Worm (Caenorhabditis elegans): Measurements from ENCODE around the gene F48E8.4.

DNA sequence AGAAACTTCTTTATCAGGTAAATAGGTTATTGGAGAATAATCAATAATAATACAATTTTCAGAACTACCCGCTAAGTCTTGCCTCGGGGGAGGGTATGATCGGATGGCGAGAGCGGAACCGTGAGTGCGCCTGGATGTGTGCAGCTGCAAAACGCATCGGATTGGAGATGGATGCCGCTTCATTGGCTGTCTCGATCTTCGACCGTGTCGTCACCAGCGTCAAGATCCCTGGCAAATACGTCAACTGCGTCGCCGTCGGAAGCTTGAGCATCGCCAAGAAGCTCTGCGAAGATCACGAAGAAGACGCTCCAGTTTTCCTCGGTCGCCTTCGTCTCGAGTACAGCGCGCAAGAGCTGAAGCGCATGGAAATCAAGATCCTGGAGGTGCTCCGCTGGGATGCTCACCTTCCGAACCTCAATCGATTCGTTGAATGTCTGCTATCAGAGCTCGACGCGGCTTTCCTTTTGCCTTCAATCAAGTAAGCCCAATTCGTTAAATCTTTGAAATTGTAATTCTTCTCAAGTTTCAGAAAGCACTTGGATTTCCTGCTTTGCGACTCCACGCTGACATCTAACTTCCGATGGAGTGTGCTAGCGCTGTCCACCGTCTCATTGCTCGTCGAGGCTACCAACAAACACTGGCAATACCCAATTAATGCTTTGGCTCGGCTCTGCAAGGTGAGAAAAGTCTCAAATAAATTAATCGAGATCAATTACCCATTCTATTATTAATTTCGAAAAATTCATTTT, 51.5 kb downstream of the F48E8.4 start:
- TF ChIP-seq elt-3 (tag; optimal IDR thresholded peaks at IDR 0.05) (no peak), pha-4 (tag; optimal IDR thresholded peaks at IDR 0.05) (no peak), unc-62 (GFP tag; optimal IDR thresholded peaks at IDR 0.05) (no peak), tbx-8 (GFP tag; optimal IDR thresholded peaks at IDR 0.05) (no peak), nhr-76 (tag; optimal IDR thresholded peaks at IDR 0.05) (no peak), blmp-1 (tag; optimal IDR thresholded peaks at IDR 0.05) (no peak), ztf-11 (tag; optimal IDR thresholded peaks at IDR 0.05) (no peak), sptf-1 (tag; optimal IDR thresholded peaks at IDR 0.05) (no peak), lsy-2 (tag; optimal IDR thresholded peaks at IDR 0.05) (no peak), ceh-43 (GFP tag; optimal IDR thresholded peaks at IDR 0.05) (no peak)
